Worm (Caenorhabditis elegans): ENCODE measurements around the gene F27E5.9.

Gene F27E5.9

ce11 chrII:10155106-10155505 is 20.4 kb downstream of the F27E5.9 start, which contains the start of gene nlp-63:
nlp-63 (plus strand) TSS chrII:10155406.
- TF ChIP-seq C04F5.9 (tag; optimal IDR thresholded peaks at IDR 0.05), result no peak
- TF ChIP-seq rnt-1 (tag; optimal IDR thresholded peaks at IDR 0.05), result no peak
- TF ChIP-seq ceh-63 (GFP tag; optimal IDR thresholded peaks at IDR 0.05), result no peak
- no peak for TF ChIP-seq C16A3.4 (tag; optimal IDR thresholded peaks at IDR 0.05)
- TF ChIP-seq lsy-2 (tag; optimal IDR thresholded peaks at IDR 0.05), result no peak
- no peak for TF ChIP-seq mef-2 (tag; optimal IDR thresholded peaks at IDR 0.05)
- TF ChIP-seq dpl-1 (GFP tag; optimal IDR thresholded peaks at IDR 0.05), result no peak
- TF ChIP-seq ama-1 (optimal IDR thresholded peaks at IDR 0.05), result no peak
- TF ChIP-seq swsn-7 (tag; optimal IDR thresholded peaks at IDR 0.05), result no peak
- TF ChIP-seq mdl-1 (tag; optimal IDR thresholded peaks at IDR 0.05), result no peak
- TF ChIP-seq C34B4.2 (tag; optimal IDR thresholded peaks at IDR 0.05), result no peak
- TF ChIP-seq lin-13 (GFP tag; optimal IDR thresholded peaks at IDR 0.05), result no peak
- no peak for TF ChIP-seq skn-1 (tag; optimal IDR thresholded peaks at IDR 0.05)
- TF ChIP-seq zag-1 (tag; optimal IDR thresholded peaks at IDR 0.05), result no peak
- no peak for TF ChIP-seq ztf-4 (tag; optimal IDR thresholded peaks at IDR 0.05)
- no peak for TF ChIP-seq snu-23 (GFP tag; optimal IDR thresholded peaks at IDR 0.05)
- no peak for TF ChIP-seq nhr-47 (tag; optimal IDR thresholded peaks at IDR 0.05)

- TF ChIP-seq fkh-8 (tag; optimal IDR thresholded peaks at IDR 0.05) (peak; percentile 63), nhr-85 (tag) (no peak)
Measured at ce11 chrII:10162785-10163184, 28.0 kb downstream of the F27E5.9 start.

- TF ChIP-seq efl-1 (optimal IDR thresholded peaks at IDR 0.05) (no peak), efl-1 (GFP tag; optimal IDR thresholded peaks at IDR 0.05 in 1 of 2) (peak in 1 of 2 experiments; percentile 59), ztf-4 (tag; optimal IDR thresholded peaks at IDR 0.05) (no peak)
Measured at ce11 chrII:10164137-10164536, 29.4 kb downstream of the F27E5.9 start.

ce11 chrII:10166365-10166764 is 31.6 kb downstream of the F27E5.9 start:
- TF ChIP-seq skn-1 (tag; optimal IDR thresholded peaks at IDR 0.05) (no peak), fkh-8 (tag; optimal IDR thresholded peaks at IDR 0.05) (peak; percentile 57), dsc-1 (tag; optimal IDR thresholded peaks at IDR 0.05) (peak; percentile 37)

- TF ChIP-seq nhr-11 (tag; optimal IDR thresholded peaks at IDR 0.05) (no peak), efl-1 (optimal IDR thresholded peaks at IDR 0.05) (no peak), efl-1 (GFP tag; optimal IDR thresholded peaks at IDR 0.05 in 1 of 2) (peak in 1 of 2 experiments; percentile 91)
Measured at ce11 chrII:10167731-10168130, 33.0 kb downstream of the F27E5.9 start.

ce11 chrII:10168905-10169782 is 34.4 kb downstream of the F27E5.9 start, which contains the start of gene daf-19:
daf-19 (minus strand) TSS chrII:10169346.
- TF ChIP-seq fkh-4 (tag; optimal IDR thresholded peaks at IDR 0.05; ENCODE audit: borderline replicate concordance) (no peak), rnt-1 (tag; optimal IDR thresholded peaks at IDR 0.05) (peak; percentile 50), ets-5 (GFP tag; IDR thresholded peaks at IDR 0.05) (no peak), mef-2 (tag; optimal IDR thresholded peaks at IDR 0.05) (no peak), zip-4 (GFP tag; optimal IDR thresholded peaks at IDR 0.05) (peak; percentile 3), aly-2 (tag; optimal IDR thresholded peaks at IDR 0.05) (no peak), tlp-1 (tag; optimal IDR thresholded peaks at IDR 0.05) (no peak), fkh-10 (GFP tag; optimal IDR thresholded peaks at IDR 0.05) (peak; percentile 35), hpl-2 (GFP tag; optimal IDR thresholded peaks at IDR 0.05) (no peak), vab-15 (tag; optimal IDR thresholded peaks at IDR 0.05) (no peak), sup-37 (GFP tag; optimal IDR thresholded peaks at IDR 0.05) (no peak), aha-1 (tag; optimal IDR thresholded peaks at IDR 0.05) (no peak), fkh-8 (tag; optimal IDR thresholded peaks at IDR 0.05) (peak; percentile 96), egl-13 (tag; optimal IDR thresholded peaks at IDR 0.05) (peak; percentile 75), lsy-2 (tag; optimal IDR thresholded peaks at IDR 0.05) (peak; percentile 48 to 59), ceh-88 (GFP tag; IDR thresholded peaks at IDR 0.05) (no peak), lin-14 (GFP tag; optimal IDR thresholded peaks at IDR 0.05) (peak; percentile 76), hlh-17 (GFP tag; optimal IDR thresholded peaks at IDR 0.05; ENCODE audit: borderline replicate concordance) (no peak), C04F5.9 (tag; optimal IDR thresholded peaks at IDR 0.05) (no peak), elt-2 (tag; optimal IDR thresholded peaks at IDR 0.05) (no peak), mab-9 (GFP tag; IDR thresholded peaks at IDR 0.05) (no peak), ceh-8 (GFP tag; optimal IDR thresholded peaks at IDR 0.05) (no peak), nhr-85 (tag) (no peak), nhr-237 (tag; optimal IDR thresholded peaks at IDR 0.05) (no peak), lin-39 (tag; optimal IDR thresholded peaks at IDR 0.05) (no peak)
